Fruit fly (Drosophila melanogaster) whole organism, adult: Measurements from ENCODE around the gene CG1113.

ENCODE experiments used
- CG11617 ChIP-seq: fragments of 200-800 bp; sonication (Bioruptor generic); optimal IDR thresholded peaks from 2 replicates; lab custom pipeline; 2017; ENCODE audit warnings: mild to moderate bottlenecking, missing biosample characterization, missing genetic modification reagents, missing genetic modification characterization
- CG14711 ChIP-seq: fragments of 200-800 bp; sonication (Bioruptor generic); optimal IDR thresholded peaks from 2 replicates; lab custom pipeline; 2018; ENCODE audit warnings: missing biosample characterization, mild to moderate bottlenecking, missing genetic modification characterization, moderate library complexity
- CG7045 ChIP-seq: fragments of 200-800 bp; sonication (Bioruptor generic); optimal IDR thresholded peaks from 2 replicates; lab custom pipeline; 2017; ENCODE audit warnings: missing biosample characterization, mild to moderate bottlenecking, missing genetic modification characterization
- CG7101 ChIP-seq: fragments of 200-800 bp; sonication (Bioruptor generic); optimal IDR thresholded peaks from 2 replicates; lab custom pipeline; 2018; ENCODE audit warnings: missing biosample characterization, mild to moderate bottlenecking, missing genetic modification characterization, moderate library complexity
- Clk ChIP-seq: fragments of 200-800 bp; sonication (Bioruptor generic); optimal IDR thresholded peaks from 2 replicates; lab custom pipeline; 2017; ENCODE audit warnings: missing biosample characterization, missing genetic modification characterization
- Mnt ChIP-seq: fragments of 200-800 bp; sonication (Bioruptor generic); optimal IDR thresholded peaks from 2 replicates; lab custom pipeline; 2016; ENCODE audit warnings: missing biosample characterization, mild to moderate bottlenecking, missing genetic modification characterization
- cic ChIP-seq: fragments of 200-800 bp; sonication (Bioruptor generic); optimal IDR thresholded peaks from 2 replicates; lab custom pipeline; 2017; ENCODE audit warnings: missing biosample characterization, mild to moderate bottlenecking, missing genetic modification characterization, moderate library complexity
- kay ChIP-seq: fragments of 200-800 bp; sonication (Bioruptor generic); peaks from one replicate; lab custom pipeline; 2016; ENCODE audit warnings: missing biosample characterization, missing genetic modification characterization, borderline replicate concordance
- ovo ChIP-seq: fragments of 200-800 bp; sonication (Bioruptor generic); optimal IDR thresholded peaks from 2 replicates; lab custom pipeline; 2016; ENCODE audit warnings: missing biosample characterization, missing genetic modification characterization
- pad ChIP-seq: fragments of 200-800 bp; sonication (Bioruptor generic); optimal IDR thresholded peaks from 3 replicates; lab custom pipeline; 2017; ENCODE audit warnings: missing biosample characterization, missing genetic modification characterization, mild to moderate bottlenecking, moderate library complexity, missing genetic modification reagents
- tj ChIP-seq: fragments of 200-800 bp; sonication (Bioruptor generic); optimal IDR thresholded peaks from 3 replicates; lab custom pipeline; 2017; ENCODE audit warnings: missing biosample characterization, mild to moderate bottlenecking, missing genetic modification characterization, moderate library complexity
- toe ChIP-seq: fragments of 200-800 bp; sonication (Bioruptor generic); optimal IDR thresholded peaks from 2 replicates; lab custom pipeline; 2016; ENCODE audit warnings: missing biosample characterization, missing genetic modification characterization

DNA sequence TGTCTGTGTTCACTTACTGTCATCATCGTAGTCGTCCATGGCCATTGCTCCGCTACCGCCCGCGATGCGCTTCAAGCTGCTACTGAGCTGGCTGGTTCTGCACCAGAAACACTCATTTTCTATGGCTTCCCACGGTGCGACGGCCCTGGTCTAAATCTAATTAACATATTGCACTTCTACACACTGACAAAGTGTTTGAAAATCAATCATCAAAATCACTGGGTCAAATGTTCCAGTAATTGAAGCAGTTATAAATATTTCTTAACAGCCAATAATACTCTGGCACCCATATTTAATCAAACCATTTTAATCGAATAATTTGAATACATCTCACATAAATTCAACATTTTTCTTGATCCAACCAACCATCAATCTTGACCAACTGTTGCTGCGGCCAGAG, 15.7 kb upstream of the CG1113 start, which contains the start of gene rtp:
- TF ChIP-seq CG14711 (tag; lab: Kevin White, UChicago) (no peak), pad (GFP tag; lab: Kevin White, UChicago) (no peak), toe (GFP tag; lab: Kevin White, UChicago) (no peak), kay (GFP tag; lab: Kevin White, UChicago) (no peak), Clk (GFP tag; lab: Kevin White, UChicago) (no peak), tj (GFP tag; lab: Kevin White, UChicago) (no peak), CG11617 (no peak), ovo (GFP tag; lab: Kevin White, UChicago) (no peak), CG7045 (GFP tag; lab: Kevin White, UChicago) (no peak), Mnt (GFP tag; lab: Kevin White, UChicago) (no peak), CG7101 (tag; lab: Kevin White, UChicago) (no peak), cic (GFP tag; lab: Kevin White, UChicago) (no peak)
